Worm (Caenorhabditis elegans): Measurements from ENCODE around the gene col-20.

ce11 chrII:4914214-4914613 lies 43.6 kb upstream of the col-20 start, which contains the start of gene R05F9.11:
- TF ChIP-seq tbx-2 (tag; optimal IDR thresholded peaks at IDR 0.05) (no peak), zip-5 (tag; optimal IDR thresholded peaks at IDR 0.05) (no peak), odd-2 (tag; optimal IDR thresholded peaks at IDR 0.05) (no peak), sox-4 (tag; optimal IDR thresholded peaks at IDR 0.05) (no peak), rnt-1 (tag; optimal IDR thresholded peaks at IDR 0.05) (no peak)

Data from whole organism, late embryonic.